Fruit fly (Drosophila melanogaster) whole organism, embryonic: ENCODE measurements around the gene lama.

Experiments
- Asciz ChIP-seq: fragments of 200-800 bp; sonication (Bioruptor generic); optimal IDR thresholded peaks from 2 replicates; lab custom pipeline; 2017; ENCODE audit warnings: missing biosample characterization, mild to moderate bottlenecking, missing genetic modification characterization, missing genetic modification reagents
- B-H1 ChIP-seq: fragments of 200-800 bp; sonication (Bioruptor generic); IDR thresholded peaks from 3 replicates; pipeline ENCODE4 v1.3.6; 2022; ENCODE audit warnings: missing biosample characterization, missing genetic modification characterization
- CG1024 ChIP-seq: fragments of 200-800 bp; sonication (Bioruptor generic); IDR thresholded peaks from 2 replicates; pipeline ENCODE4 v1.3.6; 2022; ENCODE audit warnings: missing biosample characterization, missing genetic modification characterization
- CG11247 ChIP-seq: fragments of 200-800 bp; sonication (Bioruptor generic); IDR thresholded peaks from 2 replicates; pipeline ENCODE4 v1.3.6; 2022; ENCODE audit warnings: missing biosample characterization, missing genetic modification characterization
- CG11504 ChIP-seq: fragments of 200-800 bp; sonication (Bioruptor generic); optimal IDR thresholded peaks from 3 replicates; lab custom pipeline; 2019; ENCODE audit warnings: missing biosample characterization, mild to moderate bottlenecking, missing genetic modification characterization, moderate library complexity
- CG12155 ChIP-seq: fragments of 200-800 bp; sonication (Bioruptor generic); optimal IDR thresholded peaks from 3 replicates; lab custom pipeline; 2016; ENCODE audit warnings: missing biosample characterization, missing genetic modification characterization
- CG1233 ChIP-seq: fragments of 200-800 bp; sonication (Bioruptor generic); optimal IDR thresholded peaks from 4 replicates; lab custom pipeline; 2018; ENCODE audit warnings: missing biosample characterization, mild to moderate bottlenecking, missing genetic modification characterization
- CG15073 ChIP-seq: fragments of 200-800 bp; sonication (Bioruptor generic); optimal IDR thresholded peaks from 2 replicates; lab custom pipeline; 2016; ENCODE audit warnings: missing biosample characterization, missing genetic modification characterization
- CG15696 ChIP-seq: fragments of 200-800 bp; sonication (Bioruptor generic); optimal IDR thresholded peaks from 2 replicates; lab custom pipeline; 2019; ENCODE audit warnings: missing biosample characterization, mild to moderate bottlenecking, missing genetic modification characterization, moderate library complexity
- CG17361 ChIP-seq: fragments of 200-800 bp; sonication (Bioruptor generic); IDR thresholded peaks from 3 replicates; pipeline ENCODE4 v1.3.6; 2022; ENCODE audit warnings: missing biosample characterization, missing genetic modification characterization
- CG18476 ChIP-seq: fragments of 200-800 bp; sonication (Bioruptor generic); optimal IDR thresholded peaks from 2 replicates; lab custom pipeline; 2016; ENCODE audit warnings: missing biosample characterization, mild to moderate bottlenecking, missing genetic modification characterization
- CG18599 ChIP-seq: fragments of 200-800 bp; sonication (Bioruptor generic); optimal IDR thresholded peaks from 3 replicates; lab custom pipeline; 2017; ENCODE audit warnings: missing biosample characterization, missing genetic modification characterization, mild to moderate bottlenecking, moderate library complexity, missing genetic modification reagents
- CG18619 ChIP-seq: fragments of 200-800 bp; sonication (Bioruptor generic); optimal IDR thresholded peaks from 3 replicates; lab custom pipeline; 2017; ENCODE audit warnings: missing biosample characterization, mild to moderate bottlenecking, missing genetic modification characterization
- CG3065 ChIP-seq: fragments of 200-800 bp; sonication (Bioruptor generic); optimal IDR thresholded peaks from 2 replicates; lab custom pipeline; 2016; ENCODE audit warnings: missing biosample characterization, missing genetic modification characterization
- CG32532 ChIP-seq: fragments of 200-800 bp; sonication (Bioruptor generic); IDR thresholded peaks from 2 replicates; pipeline ENCODE4 v1.3.6; 2022; ENCODE audit warnings: missing biosample characterization, missing genetic modification characterization
- CG3281 ChIP-seq: fragments of 200-800 bp; sonication (Bioruptor generic); optimal IDR thresholded peaks from 3 replicates; lab custom pipeline; 2017; ENCODE audit warnings: missing biosample characterization, mild to moderate bottlenecking, missing genetic modification characterization
- CG43689 ChIP-seq: fragments of 200-800 bp; sonication (Bioruptor generic); IDR thresholded peaks from 2 replicates; pipeline ENCODE4 v1.3.6; 2022; ENCODE audit warnings: missing biosample characterization, missing genetic modification characterization
- CG5245 ChIP-seq: fragments of 200-800 bp; sonication (Bioruptor generic); optimal IDR thresholded peaks from 3 replicates; lab custom pipeline; 2016; ENCODE audit warnings: missing biosample characterization, missing genetic modification characterization
- CG5953 ChIP-seq: fragments of 200-800 bp; sonication (Bioruptor generic); IDR thresholded peaks from 2 replicates; pipeline ENCODE4 v1.3.6; 2022; ENCODE audit warnings: missing biosample characterization, missing genetic modification characterization
- CG6254 ChIP-seq: fragments of 200-800 bp; sonication (Bioruptor generic); optimal IDR thresholded peaks from 3 replicates; lab custom pipeline; 2017; ENCODE audit warnings: mild to moderate bottlenecking, missing biosample characterization, missing genetic modification reagents, missing genetic modification characterization
- CG7372 ChIP-seq: fragments of 200-800 bp; sonication (Bioruptor generic); IDR thresholded peaks from 2 replicates; pipeline ENCODE4 v1.3.6; 2022; ENCODE audit warnings: missing biosample characterization, missing genetic modification characterization
- CG9437 ChIP-seq: fragments of 200-800 bp; sonication (Bioruptor generic); optimal IDR thresholded peaks from 2 replicates; lab custom pipeline; 2018; ENCODE audit warnings: missing biosample characterization, mild to moderate bottlenecking, missing genetic modification characterization
- CG9727 ChIP-seq: fragments of 200-800 bp; sonication (Bioruptor generic); optimal IDR thresholded peaks from 3 replicates; lab custom pipeline; 2017; ENCODE audit warnings: missing biosample characterization, mild to moderate bottlenecking, missing genetic modification characterization
- CG9797 ChIP-seq: fragments of 200-800 bp; sonication (Bioruptor generic); optimal IDR thresholded peaks from 3 replicates; lab custom pipeline; 2018; ENCODE audit warnings: missing biosample characterization, mild to moderate bottlenecking, missing genetic modification characterization
- CG9932 ChIP-seq: fragments of 200-800 bp; sonication (Bioruptor generic); IDR thresholded peaks from 2 replicates; pipeline ENCODE4 v1.3.6; 2022; ENCODE audit warnings: missing biosample characterization, missing genetic modification characterization
- CTCF ChIP-seq: fragments of 200-800 bp; sonication (Bioruptor generic); optimal IDR thresholded peaks from 2 replicates; lab custom pipeline; 2017; ENCODE audit warnings: missing biosample characterization, mild to moderate bottlenecking, missing genetic modification characterization, moderate library complexity
- CkIIα-i1 ChIP-seq: fragments of 200-800 bp; sonication (Bioruptor generic); IDR thresholded peaks from 2 replicates; pipeline ENCODE4 v1.3.6; 2022; ENCODE audit warnings: missing biosample characterization, missing genetic modification characterization
- Dp ChIP-seq: fragments of 200-800 bp; sonication (Bioruptor generic); optimal IDR thresholded peaks from 2 replicates; lab custom pipeline; 2018; ENCODE audit warnings: missing biosample characterization, mild to moderate bottlenecking, missing genetic modification characterization, moderate library complexity
- Drgx ChIP-seq: fragments of 200-800 bp; sonication (Bioruptor generic); IDR thresholded peaks from 2 replicates; pipeline ENCODE4 v1.3.6; 2022; ENCODE audit warnings: missing biosample characterization, missing genetic modification characterization
- Gug ChIP-seq: fragments of 200-800 bp; sonication (Bioruptor generic); IDR thresholded peaks from 4 replicates; pipeline ENCODE4 v1.3.6; 2022; ENCODE audit warnings: missing biosample characterization, missing genetic modification characterization
- H15 ChIP-seq: fragments of 200-800 bp; sonication (Bioruptor generic); IDR thresholded peaks from 3 replicates; pipeline ENCODE4 v1.3.6; 2022; ENCODE audit warnings: missing biosample characterization, missing genetic modification characterization
- HLH4C ChIP-seq: fragments of 200-800 bp; sonication (Bioruptor generic); IDR thresholded peaks from 3 replicates; pipeline ENCODE4 v1.3.6; 2022; ENCODE audit warnings: missing biosample characterization, missing genetic modification characterization; ENCODE audit not compliant: partially characterized antibody
- HLHmδ ChIP-seq: fragments of 200-800 bp; sonication (Bioruptor generic); optimal IDR thresholded peaks from 2 replicates; lab custom pipeline; 2018; ENCODE audit warnings: missing biosample characterization, mild to moderate bottlenecking, missing genetic modification characterization, moderate library complexity
- Hr78 ChIP-seq, 2 experiments: fragments of 200-800 bp in 1 of 2; fragments of >200 bp in 1 of 2; sonication (Bioruptor generic) in 1 of 2; optimal IDR thresholded peaks; 2 replicates each; lab custom pipeline; 2017 to 2019; ENCODE audit warnings: missing biosample characterization in 2 of 2, missing genetic modification characterization in 2 of 2, mild to moderate bottlenecking in 1 of 2, moderate library complexity in 1 of 2
- Hsf ChIP-seq: fragments of 200-800 bp; sonication (Bioruptor generic); optimal IDR thresholded peaks from 3 replicates; lab custom pipeline; 2016; ENCODE audit warnings: missing biosample characterization, missing genetic modification characterization
- MBD-R2 ChIP-seq: fragments of 200-800 bp; sonication (Bioruptor generic); IDR thresholded peaks from 2 replicates; pipeline ENCODE4 v1.3.6; 2022; ENCODE audit warnings: missing biosample characterization, missing genetic modification characterization
- Sox100B ChIP-seq: fragments of 200-800 bp; sonication (Bioruptor generic); optimal IDR thresholded peaks from 3 replicates; lab custom pipeline; 2018; ENCODE audit warnings: missing biosample characterization, mild to moderate bottlenecking, missing genetic modification characterization
- al ChIP-seq: fragments of 200-800 bp; sonication (Bioruptor generic); IDR thresholded peaks from 2 replicates; pipeline ENCODE4 v1.3.6; 2022; ENCODE audit warnings: missing biosample characterization, missing genetic modification characterization
- ara ChIP-seq: fragments of 200-800 bp; sonication (Bioruptor generic); IDR thresholded peaks from 2 replicates; pipeline ENCODE4 v1.3.6; 2022; ENCODE audit warnings: missing biosample characterization, missing genetic modification characterization
- br ChIP-seq: fragments of >200 bp; optimal IDR thresholded peaks from 2 replicates; lab custom pipeline; 2017
- crol ChIP-seq: fragments of 200-800 bp; sonication (Bioruptor generic); IDR thresholded peaks from 2 replicates; pipeline ENCODE4 v1.3.6; 2022; ENCODE audit warnings: missing biosample characterization, missing genetic modification characterization
- fd102C ChIP-seq: fragments of 200-800 bp; sonication (Bioruptor generic); optimal IDR thresholded peaks from 2 replicates; lab custom pipeline; 2018; ENCODE audit warnings: missing biosample characterization, mild to moderate bottlenecking, missing genetic modification characterization, moderate library complexity
- gce ChIP-seq: fragments of 200-800 bp; sonication (Bioruptor generic); IDR thresholded peaks from 3 replicates; pipeline ENCODE4 v1.3.6; 2022; ENCODE audit warnings: missing biosample characterization, missing genetic modification characterization
- mld ChIP-seq: fragments of 200-800 bp; sonication (Bioruptor generic); IDR thresholded peaks from 3 replicates; pipeline ENCODE4 v1.3.6; 2022; ENCODE audit warnings: missing biosample characterization, missing genetic modification characterization; ENCODE audit not compliant: partially characterized antibody
- pita ChIP-seq: fragments of 200-800 bp; sonication (Bioruptor generic); optimal IDR thresholded peaks from 2 replicates; lab custom pipeline; 2017; ENCODE audit warnings: missing biosample characterization, mild to moderate bottlenecking, missing genetic modification characterization
- seq ChIP-seq: fragments of 200-800 bp; sonication (Bioruptor generic); IDR thresholded peaks from 2 replicates; pipeline ENCODE4 v1.3.6; 2022; ENCODE audit warnings: missing biosample characterization, missing genetic modification characterization
- sr ChIP-seq: fragments of 200-800 bp; sonication (Bioruptor generic); IDR thresholded peaks from 3 replicates; pipeline ENCODE4 v1.3.6; 2022; ENCODE audit warnings: missing biosample characterization, missing genetic modification characterization
- ttk ChIP-seq: fragments of 200-800 bp; sonication (Bioruptor generic); IDR thresholded peaks from 2 replicates; pipeline ENCODE4 v2.1.2; 2022; ENCODE audit warnings: missing biosample characterization, missing genetic modification characterization
- vnd ChIP-seq: fragments of 200-800 bp; sonication (Bioruptor generic); IDR thresholded peaks from 3 replicates; pipeline ENCODE4 v1.3.6; 2022; ENCODE audit warnings: missing biosample characterization, missing genetic modification characterization; ENCODE audit not compliant: partially characterized antibody
- zfh2 ChIP-seq: fragments of 200-800 bp; sonication (Bioruptor generic); optimal IDR thresholded peaks from 2 replicates; lab custom pipeline; 2016; ENCODE audit warnings: missing biosample characterization, missing genetic modification characterization

lama gene

dm6 chr3L:5355074-5355790 is 491 bp downstream of the lama start, which contains the start of gene CG46456 (continued):
- TF ChIP-seq gce (GFP tag; lab: Robert Waterston, UW) (peak; percentile 87), CG1024 (peak; percentile 72), sr (GFP tag; lab: Robert Waterston, UW) (no peak; the same call in 2 of the 3 replicates), CG9727 (peak; percentile 94), al (GFP tag; lab: Robert Waterston, UW) (peak; percentile 85), CG3281 (GFP tag; lab: Kevin White, UChicago) (peak; percentile 97), CG18619 (GFP tag; lab: Kevin White, UChicago) (peak; percentile 90), MBD-R2 (peak; percentile 68; the same call in 1 of the 2 replicates), br (lab: Kevin White, UChicago) (no peak), CkIIα-i1 (no peak), crol (peak; percentile 49; the same call in 1 of the 2 replicates), CG18476 (GFP tag; lab: Kevin White, UChicago) (peak; percentile 82), CG15073 (GFP tag; lab: Kevin White, UChicago) (no peak), ttk (GFP tag; lab: Robert Waterston, UW) (peak; percentile 83; the same call in 1 of the 2 replicates), Hr78 (GFP tag; optimal IDR thresholded peaks at IDR 0.05; lab: Kevin White, UChicago) (peak in 1 of 2 experiments; percentile 84), CG5953 (peak; percentile 66; the same call in 1 of the 2 replicates), zfh2 (GFP tag; lab: Kevin White, UChicago) (peak; percentile 63), seq (GFP tag; lab: Robert Waterston, UW) (peak; percentile 91), CG43689 (peak; percentile 80), H15 (GFP tag; lab: Robert Waterston, UW) (peak; percentile 85), Drgx (GFP tag; lab: Robert Waterston, UW) (peak; percentile 95), Sox100B (GFP tag; lab: Kevin White, UChicago) (peak; percentile 95), Dp (GFP tag; lab: Kevin White, UChicago) (peak; percentile 2), Gug (GFP tag; lab: Robert Waterston, UW) (peak; percentile 21; the same call in 2 of the 4 replicates), vnd (GFP tag; lab: Robert Waterston, UW) (peak; percentile 49; the same call in 1 of the 3 replicates), ara (GFP tag; lab: Robert Waterston, UW) (peak; percentile 91), B-H1 (GFP tag; lab: Robert Waterston, UW) (peak; percentile 84), CG11247 (peak; percentile 81), Asciz (GFP tag; lab: Kevin White, UChicago) (peak; percentile 89), mld (GFP tag; lab: Robert Waterston, UW) (no peak), CG18599 (GFP tag; lab: Kevin White, UChicago) (peak; percentile 98), pita (no peak), CTCF (GFP tag; lab: Kevin White, UChicago) (peak; percentile 55), CG1233 (GFP tag; lab: Kevin White, UChicago) (peak; percentile 95), CG32532 (GFP tag; lab: Robert Waterston, UW) (peak; percentile 96), HLHmδ (peak; percentile 23), CG7372 (GFP tag; lab: Robert Waterston, UW) (peak; percentile 89), HLH4C (GFP tag; lab: Robert Waterston, UW) (peak; percentile 51; the same call in 2 of the 3 replicates), CG9797 (GFP tag; lab: Kevin White, UChicago) (peak; percentile 41), CG9932 (GFP tag; lab: Robert Waterston, UW) (peak; percentile 93), Hsf (GFP tag; lab: Kevin White, UChicago) (peak; percentile 87), CG9437 (GFP tag; lab: Kevin White, UChicago) (peak; percentile 87), fd102C (GFP tag; lab: Kevin White, UChicago) (peak; percentile 74), CG5245 (GFP tag; lab: Kevin White, UChicago) (peak; percentile 75), CG6254 (GFP tag; lab: Kevin White, UChicago) (peak; percentile 93), CG15696 (tag; lab: Kevin White, UChicago) (peak; percentile 95), CG12155 (GFP tag; lab: Kevin White, UChicago) (peak; percentile 88), CG11504 (tag; lab: Kevin White, UChicago) (peak; percentile 95), CG3065 (peak; percentile 64), CG17361 (peak; percentile 94)
